Fruit fly (Drosophila melanogaster) whole organism, embryonic: ENCODE results near the gene CG42538.

Source experiments
- Aef1 ChIP-seq: fragments of 200-800 bp; sonication (Bioruptor generic); IDR thresholded peaks from 3 replicates; pipeline ENCODE4 v1.3.6; 2022; ENCODE audit warnings: missing biosample characterization, missing genetic modification characterization
- BEAF-32 ChIP-seq: fragments of 200-800 bp; sonication (Bioruptor generic); optimal IDR thresholded peaks from 3 replicates; lab custom pipeline; 2017; ENCODE audit warnings: missing biosample characterization, missing genetic modification characterization, mild to moderate bottlenecking, moderate library complexity, missing genetic modification reagents
- C15 ChIP-seq: fragments of 200-800 bp; sonication (Bioruptor generic); IDR thresholded peaks from 3 replicates; pipeline ENCODE4 v1.3.6; 2022; ENCODE audit warnings: missing biosample characterization, missing genetic modification characterization
- CG10209 ChIP-seq: fragments of 200-800 bp; sonication (Bioruptor generic); optimal IDR thresholded peaks from 3 replicates; lab custom pipeline; 2017; ENCODE audit warnings: missing biosample characterization, mild to moderate bottlenecking, missing genetic modification characterization, missing genetic modification reagents
- CG10565 ChIP-seq: fragments of 200-800 bp; sonication (Bioruptor generic); optimal IDR thresholded peaks from 3 replicates; lab custom pipeline; 2016; ENCODE audit warnings: missing biosample characterization, mild to moderate bottlenecking, missing genetic modification characterization
- CG13123 ChIP-seq: fragments of 200-800 bp; sonication (Bioruptor generic); optimal IDR thresholded peaks from 2 replicates; lab custom pipeline; 2016; ENCODE audit warnings: missing biosample characterization, missing genetic modification characterization
- CG14710 ChIP-seq: fragments of 200-800 bp; sonication (Bioruptor generic); optimal IDR thresholded peaks from 3 replicates; lab custom pipeline; 2019; ENCODE audit warnings: missing biosample characterization, mild to moderate bottlenecking, missing genetic modification characterization, moderate library complexity
- CG15011 ChIP-seq: fragments of 200-800 bp; sonication (Bioruptor generic); optimal IDR thresholded peaks from 3 replicates; lab custom pipeline; 2018; ENCODE audit warnings: missing biosample characterization, mild to moderate bottlenecking, missing genetic modification characterization
- CG1647 ChIP-seq: fragments of 200-800 bp; sonication (Bioruptor generic); optimal IDR thresholded peaks from 3 replicates; lab custom pipeline; 2016; ENCODE audit warnings: missing biosample characterization, missing genetic modification characterization
- CG16779 ChIP-seq: fragments of 200-800 bp; sonication (Bioruptor generic); IDR thresholded peaks from 2 replicates; pipeline ENCODE4 v1.3.6; 2022; ENCODE audit warnings: missing biosample characterization, missing genetic modification characterization
- CG16813 ChIP-seq: fragments of 200-800 bp; sonication (Bioruptor generic); IDR thresholded peaks from 3 replicates; pipeline ENCODE4 v1.3.6; 2022; ENCODE audit warnings: missing biosample characterization, missing genetic modification characterization; ENCODE audit not compliant: partially characterized antibody
- CG18764 ChIP-seq: fragments of 200-800 bp; sonication (Bioruptor generic); optimal IDR thresholded peaks from 3 replicates; lab custom pipeline; 2016; ENCODE audit warnings: missing biosample characterization, missing genetic modification characterization
- CG2202 ChIP-seq: fragments of 200-800 bp; sonication (Bioruptor generic); optimal IDR thresholded peaks from 2 replicates; lab custom pipeline; 2018; ENCODE audit warnings: missing biosample characterization, mild to moderate bottlenecking, missing genetic modification characterization
- CG30403 ChIP-seq: fragments of 200-800 bp; sonication (Bioruptor generic); optimal IDR thresholded peaks from 3 replicates; lab custom pipeline; 2016; ENCODE audit warnings: missing biosample characterization, missing genetic modification characterization
- CG31441 ChIP-seq: fragments of 200-800 bp; sonication (Bioruptor generic); IDR thresholded peaks from 2 replicates; pipeline ENCODE4 v1.3.6; 2022; ENCODE audit warnings: missing biosample characterization, missing genetic modification characterization
- CG43689 ChIP-seq: fragments of 200-800 bp; sonication (Bioruptor generic); IDR thresholded peaks from 2 replicates; pipeline ENCODE4 v1.3.6; 2022; ENCODE audit warnings: missing biosample characterization, missing genetic modification characterization
- CG4820 ChIP-seq: fragments of 200-800 bp; sonication (Bioruptor generic); optimal IDR thresholded peaks from 3 replicates; lab custom pipeline; 2016; ENCODE audit warnings: missing biosample characterization, missing genetic modification characterization
- CG6254 ChIP-seq: fragments of 200-800 bp; sonication (Bioruptor generic); optimal IDR thresholded peaks from 3 replicates; lab custom pipeline; 2017; ENCODE audit warnings: mild to moderate bottlenecking, missing biosample characterization, missing genetic modification reagents, missing genetic modification characterization
- CG7745 ChIP-seq: fragments of 200-800 bp; sonication (Bioruptor generic); optimal IDR thresholded peaks from 2 replicates; lab custom pipeline; 2018; ENCODE audit warnings: missing biosample characterization, mild to moderate bottlenecking, missing genetic modification characterization, moderate library complexity
- CG7786 ChIP-seq: fragments of 200-800 bp; sonication (Bioruptor generic); optimal IDR thresholded peaks from 2 replicates; lab custom pipeline; 2016; ENCODE audit warnings: missing biosample characterization, missing genetic modification characterization
- CG7839 ChIP-seq: fragments of 200-800 bp; sonication (Bioruptor generic); optimal IDR thresholded peaks from 3 replicates; lab custom pipeline; 2018; ENCODE audit warnings: missing biosample characterization, mild to moderate bottlenecking, missing genetic modification characterization, moderate library complexity
- CG7928 ChIP-seq: fragments of 200-800 bp; sonication (Bioruptor generic); optimal IDR thresholded peaks from 2 replicates; lab custom pipeline; 2017; ENCODE audit warnings: missing biosample characterization, mild to moderate bottlenecking, missing genetic modification characterization
- CG8765 ChIP-seq: fragments of 200-800 bp; sonication (Bioruptor generic); IDR thresholded peaks from 2 replicates; pipeline ENCODE4 v1.3.6; 2022; ENCODE audit warnings: missing biosample characterization, missing genetic modification characterization
- CG9817 ChIP-seq: fragments of 200-800 bp; sonication (Bioruptor generic); optimal IDR thresholded peaks from 2 replicates; lab custom pipeline; 2018; ENCODE audit warnings: missing biosample characterization, mild to moderate bottlenecking, missing genetic modification characterization, moderate library complexity
- CG9876 ChIP-seq: fragments of 200-800 bp; sonication (Bioruptor generic); optimal IDR thresholded peaks from 2 replicates; lab custom pipeline; 2016; ENCODE audit warnings: missing biosample characterization, missing genetic modification characterization
- Dad ChIP-seq: fragments of 200-800 bp; sonication (Bioruptor generic); optimal IDR thresholded peaks from 3 replicates; lab custom pipeline; 2016; ENCODE audit warnings: missing biosample characterization, missing genetic modification characterization
- Deaf1 ChIP-seq: fragments of 200-800 bp; optimal IDR thresholded peaks from 3 replicates; lab custom pipeline; 2019; ENCODE audit warnings: missing biosample characterization, mild to moderate bottlenecking, missing genetic modification characterization, moderate library complexity
- Doc3 ChIP-seq: fragments of 200-800 bp; sonication (Bioruptor generic); IDR thresholded peaks from 3 replicates; pipeline ENCODE4 v1.3.6; 2022; ENCODE audit warnings: missing biosample characterization, missing genetic modification characterization; ENCODE audit not compliant: partially characterized antibody
- E2f2 ChIP-seq: fragments of 200-800 bp; sonication (Bioruptor generic); IDR thresholded peaks from 2 replicates; pipeline ENCODE4 v1.3.6; 2022; ENCODE audit warnings: missing biosample characterization, missing genetic modification characterization
- Ets65A ChIP-seq: fragments of 200-800 bp; sonication (Bioruptor generic); peaks from one replicate; lab custom pipeline; 2016; ENCODE audit warnings: missing biosample characterization, missing genetic modification characterization
- Hand ChIP-seq: fragments of 200-800 bp; sonication (Bioruptor generic); optimal IDR thresholded peaks from 2 replicates; lab custom pipeline; 2017; ENCODE audit warnings: mild to moderate bottlenecking, missing biosample characterization, missing genetic modification reagents, missing genetic modification characterization
- Hr39 ChIP-seq: fragments of >200 bp; optimal IDR thresholded peaks from 2 replicates; lab custom pipeline; 2017
- Side ChIP-seq: fragments of 200-800 bp; sonication (Bioruptor generic); optimal IDR thresholded peaks from 2 replicates; lab custom pipeline; 2016; ENCODE audit warnings: missing biosample characterization, missing genetic modification characterization
- Vsx1 ChIP-seq: fragments of 200-800 bp; sonication (Bioruptor generic); optimal IDR thresholded peaks from 2 replicates; lab custom pipeline; 2017; ENCODE audit warnings: missing biosample characterization, mild to moderate bottlenecking, missing genetic modification characterization, missing genetic modification reagents
- bcd ChIP-seq: fragments of 200-800 bp; sonication (Bioruptor generic); optimal IDR thresholded peaks from 2 replicates; lab custom pipeline; 2017; ENCODE audit warnings: missing biosample characterization, mild to moderate bottlenecking, missing genetic modification characterization
- caup ChIP-seq: fragments of 200-800 bp; sonication (Bioruptor generic); optimal IDR thresholded peaks from 3 replicates; lab custom pipeline; 2017; ENCODE audit warnings: missing biosample characterization, mild to moderate bottlenecking, missing genetic modification characterization, moderate library complexity; ENCODE audit not compliant: severe bottlenecking
- en ChIP-seq: fragments of 200-800 bp; sonication (Bioruptor generic); optimal IDR thresholded peaks from 2 replicates; lab custom pipeline; 2016; ENCODE audit warnings: missing biosample characterization, missing genetic modification characterization
- fd96Cb ChIP-seq: fragments of 200-800 bp; sonication (Bioruptor generic); optimal IDR thresholded peaks from 2 replicates; lab custom pipeline; 2018; ENCODE audit warnings: missing biosample characterization, mild to moderate bottlenecking, missing genetic modification characterization, moderate library complexity
- grau ChIP-seq: fragments of 200-800 bp; optimal IDR thresholded peaks from 3 replicates; lab custom pipeline; 2019; ENCODE audit warnings: missing biosample characterization, mild to moderate bottlenecking, missing genetic modification characterization, moderate library complexity
- gt ChIP-seq: fragments of 200-800 bp; sonication (Bioruptor generic); IDR thresholded peaks from 2 replicates; pipeline ENCODE4 v1.3.6; 2022; ENCODE audit warnings: missing biosample characterization, missing genetic modification characterization
- ind ChIP-seq: fragments of 200-800 bp; sonication (Bioruptor generic); optimal IDR thresholded peaks from 3 replicates; lab custom pipeline; 2016; ENCODE audit warnings: missing biosample characterization, missing genetic modification characterization
- lola ChIP-seq, 3 experiments: fragments of >200 bp in 2 of 3; fragments of 200-800 bp in 1 of 3; sonication (Bioruptor generic) in 1 of 3; optimal IDR thresholded peaks; 2 replicates each; lab custom pipeline; 2017 to 2019; ENCODE audit warnings: missing biosample characterization in 3 of 3, missing genetic modification characterization in 3 of 3, mild to moderate bottlenecking in 1 of 3, moderate library complexity in 1 of 3
- maf-S ChIP-seq: fragments of 200-800 bp; sonication (Bioruptor generic); optimal IDR thresholded peaks from 2 replicates; lab custom pipeline; 2016; ENCODE audit warnings: missing biosample characterization, missing genetic modification characterization
- mam ChIP-seq: fragments of 200-800 bp; sonication (Bioruptor generic); optimal IDR thresholded peaks from 3 replicates; lab custom pipeline; 2016; ENCODE audit warnings: missing biosample characterization, missing genetic modification characterization
- pnt ChIP-seq: fragments of 200-800 bp; sonication (Bioruptor generic); optimal IDR thresholded peaks from 3 replicates; lab custom pipeline; 2016; ENCODE audit warnings: missing biosample characterization, missing genetic modification characterization
- psq ChIP-seq: fragments of 200-800 bp; sonication (Bioruptor generic); optimal IDR thresholded peaks from 2 replicates; lab custom pipeline; 2017; ENCODE audit warnings: missing biosample characterization, missing genetic modification characterization
- pzg ChIP-seq: fragments of 200-800 bp; sonication (Bioruptor generic); optimal IDR thresholded peaks from 3 replicates; lab custom pipeline; 2018; ENCODE audit warnings: missing biosample characterization, mild to moderate bottlenecking, missing genetic modification characterization, moderate library complexity
- row ChIP-seq: fragments of 200-800 bp; sonication (Bioruptor generic); IDR thresholded peaks from 3 replicates; pipeline ENCODE4 v1.3.6; 2022; ENCODE audit warnings: missing biosample characterization, missing genetic modification characterization
- seq ChIP-seq: fragments of 200-800 bp; sonication (Bioruptor generic); IDR thresholded peaks from 2 replicates; pipeline ENCODE4 v1.3.6; 2022; ENCODE audit warnings: missing biosample characterization, missing genetic modification characterization
- unc-4 ChIP-seq: fragments of 200-800 bp; sonication (Bioruptor generic); IDR thresholded peaks from 2 replicates; pipeline ENCODE4 v1.3.6; 2022; ENCODE audit warnings: missing biosample characterization, missing genetic modification characterization; ENCODE audit not compliant: partially characterized antibody

Gene CG42538

dm6 chr3L:16013198-16013982 is 20.9 kb upstream of the CG42538 start (continued):
- TF ChIP-seq Ets65A = no peak
- TF ChIP-seq pnt (GFP tag; lab: Kevin White, UChicago) = no peak
- no peak for TF ChIP-seq BEAF-32
- no peak for TF ChIP-seq CG7928 (GFP tag; lab: Kevin White, UChicago)
- TF ChIP-seq psq (GFP tag; lab: Kevin White, UChicago) = no peak
- no peak for TF ChIP-seq CG7786 (GFP tag; lab: Kevin White, UChicago)
- peak; percentile 20 for TF ChIP-seq fd96Cb (tag; lab: Kevin White, UChicago)
- TF ChIP-seq mam (GFP tag; lab: Kevin White, UChicago) = no peak
- TF ChIP-seq Side = no peak
- no peak for TF ChIP-seq CG1647 (GFP tag; lab: Kevin White, UChicago)
- TF ChIP-seq maf-S = no peak
- no peak for TF ChIP-seq en
- TF ChIP-seq CG9876 = no peak
- no peak for TF ChIP-seq caup (GFP tag; lab: Kevin White, UChicago)
- TF ChIP-seq CG10565 (GFP tag; lab: Kevin White, UChicago) = no peak
- TF ChIP-seq CG16813 (GFP tag; lab: Robert Waterston, UW) = no peak
- no peak for TF ChIP-seq Dad (GFP tag; lab: Kevin White, UChicago)
- TF ChIP-seq CG31441 (GFP tag; lab: Robert Waterston, UW) = peak; percentile 63
- peak; percentile 25 for TF ChIP-seq Vsx1
- TF ChIP-seq CG43689 = no peak
- no peak for TF ChIP-seq CG10209 (GFP tag; lab: Kevin White, UChicago)
- TF ChIP-seq bcd = no peak
- peak; percentile 29 for TF ChIP-seq CG7839
- no peak for TF ChIP-seq ind
- no peak for TF ChIP-seq CG15011 (GFP tag; lab: Kevin White, UChicago)
- TF ChIP-seq CG6254 = no peak
- 0 out of 3 replicates have a peak, but pooled peaks have one; percentile 22 for TF ChIP-seq row
- no peak for TF ChIP-seq E2f2 (GFP tag; lab: Robert Waterston, UW)
- no peak for TF ChIP-seq CG18764 (GFP tag; lab: Kevin White, UChicago)
- TF ChIP-seq CG30403 = no peak
- TF ChIP-seq Hand = no peak
- no peak for TF ChIP-seq CG2202 (tag; lab: Kevin White, UChicago)
- no peak for TF ChIP-seq CG4820 (GFP tag; lab: Kevin White, UChicago)
- no peak for TF ChIP-seq CG9817 (tag; lab: Kevin White, UChicago)
- TF ChIP-seq CG8765 = no peak
- peak in 1 of 3 experiments; percentile 55 for TF ChIP-seq lola (GFP tag; optimal IDR thresholded peaks at IDR 0.05; lab: Kevin White, UChicago)
- no peak for TF ChIP-seq CG16779 (GFP tag; lab: Robert Waterston, UW)
- no peak for TF ChIP-seq CG7745 (tag; lab: Kevin White, UChicago)
- no peak for TF ChIP-seq unc-4 (GFP tag; lab: Robert Waterston, UW)
- TF ChIP-seq Hr39 (lab: Kevin White, UChicago) = no peak
- no peak for TF ChIP-seq Deaf1 (tag; lab: Kevin White, UChicago)
- no peak for TF ChIP-seq CG13123
- TF ChIP-seq CG14710 (tag; lab: Kevin White, UChicago) = peak; percentile 48
- TF ChIP-seq gt (GFP tag; lab: Robert Waterston, UW) = no peak
- TF ChIP-seq Aef1 (GFP tag; lab: Robert Waterston, UW) = no peak
- TF ChIP-seq C15 (GFP tag; lab: Robert Waterston, UW) = no peak
- no peak for TF ChIP-seq Doc3 (GFP tag; lab: Robert Waterston, UW)
- TF ChIP-seq grau (tag; lab: Kevin White, UChicago) = peak; percentile 39
- no peak for TF ChIP-seq pzg (GFP tag; lab: Kevin White, UChicago)
- TF ChIP-seq seq (GFP tag; lab: Robert Waterston, UW) = no peak
